Worm (Caenorhabditis elegans): ENCODE results near the gene T23B7.3.

DNA sequence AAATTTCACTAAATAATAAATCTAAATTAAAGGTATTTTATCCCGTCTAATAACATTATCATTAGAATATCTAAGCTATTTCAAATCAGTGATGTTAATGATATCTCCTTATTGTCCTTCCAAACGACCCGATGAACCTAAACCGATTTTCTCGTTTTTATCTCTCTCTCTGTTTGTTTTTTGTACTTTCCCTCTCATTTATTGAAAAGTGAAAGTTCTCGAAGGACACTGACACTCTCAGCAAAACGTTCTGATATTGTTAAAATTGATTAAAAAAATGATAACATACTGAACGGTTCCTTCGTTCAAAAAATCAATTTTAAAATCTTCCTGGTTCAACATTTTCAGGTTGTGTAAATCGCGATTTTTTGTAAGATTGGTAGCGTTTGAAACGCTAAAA is 26.1 kb downstream of the T23B7.3 start, which contains the start of gene F11G11.13:
- TF ChIP-seq nhr-76 (tag; optimal IDR thresholded peaks at IDR 0.05) (no peak), nhr-28 (tag; optimal IDR thresholded peaks at IDR 0.05) (no peak), elt-3 (tag; optimal IDR thresholded peaks at IDR 0.05) (no peak), ces-1 (GFP tag; optimal IDR thresholded peaks at IDR 0.05) (no peak), drap-1 (GFP tag; optimal IDR thresholded peaks at IDR 0.05) (no peak), unc-62 (GFP tag; optimal IDR thresholded peaks at IDR 0.05) (no peak), cnd-1 (tag; optimal IDR thresholded peaks at IDR 0.05) (no peak), tbx-8 (GFP tag; optimal IDR thresholded peaks at IDR 0.05) (no peak), mls-2 (tag; optimal IDR thresholded peaks at IDR 0.05) (no peak), lin-13 (tag; optimal IDR thresholded peaks at IDR 0.05) (no peak), ztf-11 (tag; optimal IDR thresholded peaks at IDR 0.05) (no peak), nhr-237 (tag; optimal IDR thresholded peaks at IDR 0.05) (no peak)

Measured in whole organism, mixed stage, embryonic.